Worm (Caenorhabditis elegans): ENCODE measurements around the gene srsx-12.
A peak's percentile ranks its signal among the peaks of the same experiment; 100 is the strongest.

srsx-12 gene

DNA sequence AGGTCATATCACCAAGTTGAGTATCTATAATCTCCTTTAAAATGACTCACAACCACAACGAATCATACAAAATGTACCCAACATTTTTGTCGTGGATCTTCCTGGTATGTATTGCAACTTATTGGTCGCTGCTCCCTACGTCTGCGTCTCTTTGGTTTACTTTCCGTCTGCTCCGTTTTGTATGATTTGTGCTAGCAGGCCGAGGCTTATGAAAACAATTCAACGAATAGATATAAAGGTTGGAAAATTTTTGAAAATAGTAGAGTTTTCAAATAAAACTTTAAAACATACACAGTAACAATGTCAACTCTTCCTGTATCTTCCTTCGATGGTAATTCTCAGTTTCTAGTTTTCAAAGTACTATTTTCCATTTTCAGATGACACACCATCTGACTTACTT is 20.6 kb upstream of the srsx-12 start, which contains the start of gene srr-8:
Gene srr-8, plus strand, starts transcription at position 301 of the 400 bp plus-strand sequence.
- no peak for TF ChIP-seq nhr-20 (tag; optimal IDR thresholded peaks at IDR 0.05)
- TF ChIP-seq nhr-71 (tag; optimal IDR thresholded peaks at IDR 0.05) = no peak
- no peak for TF ChIP-seq lsy-2 (tag; optimal IDR thresholded peaks at IDR 0.05)
- TF ChIP-seq F16B12.6 (tag; optimal IDR thresholded peaks at IDR 0.05) = no peak
- TF ChIP-seq xbp-1 (tag; optimal IDR thresholded peaks at IDR 0.05) = no peak
- no peak for TF ChIP-seq isw-1 (GFP tag; IDR thresholded peaks at IDR 0.05)
- TF ChIP-seq nhr-47 (tag; optimal IDR thresholded peaks at IDR 0.05) = no peak
- TF ChIP-seq lin-14 (GFP tag; optimal IDR thresholded peaks at IDR 0.05) = no peak
- TF ChIP-seq skn-1 (tag; optimal IDR thresholded peaks at IDR 0.05) = no peak
- TF ChIP-seq lin-15B (tag; optimal IDR thresholded peaks at IDR 0.05) = no peak
- no peak for TF ChIP-seq pqm-1 (tag; optimal IDR thresholded peaks at IDR 0.05)

DNA sequence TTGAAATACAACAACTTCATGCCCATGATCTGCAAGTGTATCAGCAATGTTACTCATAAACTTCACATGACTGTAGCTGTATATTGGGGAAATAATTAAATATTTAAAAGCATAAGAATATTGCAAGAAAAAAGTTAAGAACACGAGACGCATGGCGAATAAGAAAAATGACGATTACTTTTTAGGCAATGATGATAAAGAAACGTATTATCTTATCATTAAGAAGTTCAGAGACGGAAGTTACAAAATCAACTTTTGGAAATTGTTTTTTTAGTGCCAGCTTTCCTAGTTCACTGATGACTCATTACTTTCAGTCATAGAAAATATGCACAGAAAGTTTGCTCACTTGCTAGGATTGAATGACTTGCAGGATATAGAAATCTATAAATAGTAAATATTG is 19.6 kb upstream of the srsx-12 start, which contains the start of gene ugt-7:
Gene ugt-7, minus strand, starts transcription at position 161 of the 400 bp plus-strand sequence.
- TF ChIP-seq pag-3 (tag; optimal IDR thresholded peaks at IDR 0.05; ENCODE audit: borderline replicate concordance, insufficient read depth) (no peak), nhr-28 (tag; optimal IDR thresholded peaks at IDR 0.05) (no peak), nhr-77 (tag; optimal IDR thresholded peaks at IDR 0.05) (no peak), elt-2 (tag; optimal IDR thresholded peaks at IDR 0.05) (peak; percentile 48), nhr-71 (tag; optimal IDR thresholded peaks at IDR 0.05) (no peak), fos-1 (tag; optimal IDR thresholded peaks at IDR 0.05) (no peak), lin-13 (GFP tag; optimal IDR thresholded peaks at IDR 0.05) (no peak)

DNA sequence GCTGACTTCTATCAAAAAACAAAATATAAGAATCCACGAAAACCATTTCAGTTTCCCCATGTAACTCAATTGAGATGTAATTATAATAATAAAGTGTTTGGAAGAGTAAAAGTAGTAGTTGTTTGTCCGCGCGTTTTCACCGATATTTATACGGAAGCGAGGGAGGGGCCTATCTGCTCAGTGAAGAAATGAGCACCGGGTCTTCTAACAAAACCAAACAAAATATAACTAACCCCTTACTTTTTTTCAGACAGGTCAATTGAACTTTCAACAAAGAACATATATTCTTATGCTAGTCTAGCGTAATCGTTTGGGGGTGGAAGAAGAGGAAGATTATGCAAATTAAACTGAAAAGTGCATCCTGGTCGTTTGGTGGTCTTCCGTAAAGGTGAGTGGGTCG is 14.4 kb upstream of the srsx-12 start, which contains the start of gene ncx-9:
Gene ncx-9, minus strand, starts transcription at position 101 of the 400 bp plus-strand sequence.
- TF ChIP-seq xbp-1 (tag; optimal IDR thresholded peaks at IDR 0.05) (no peak), efl-1 (optimal IDR thresholded peaks at IDR 0.05) (no peak), efl-1 (GFP tag; optimal IDR thresholded peaks at IDR 0.05 in 1 of 2) (no peak), unc-130 (tag; optimal IDR thresholded peaks at IDR 0.05) (no peak), zag-1 (tag; optimal IDR thresholded peaks at IDR 0.05) (no peak), unc-86 (tag; optimal IDR thresholded peaks at IDR 0.05) (no peak), nhr-84 (tag; optimal IDR thresholded peaks at IDR 0.05) (no peak)

DNA sequence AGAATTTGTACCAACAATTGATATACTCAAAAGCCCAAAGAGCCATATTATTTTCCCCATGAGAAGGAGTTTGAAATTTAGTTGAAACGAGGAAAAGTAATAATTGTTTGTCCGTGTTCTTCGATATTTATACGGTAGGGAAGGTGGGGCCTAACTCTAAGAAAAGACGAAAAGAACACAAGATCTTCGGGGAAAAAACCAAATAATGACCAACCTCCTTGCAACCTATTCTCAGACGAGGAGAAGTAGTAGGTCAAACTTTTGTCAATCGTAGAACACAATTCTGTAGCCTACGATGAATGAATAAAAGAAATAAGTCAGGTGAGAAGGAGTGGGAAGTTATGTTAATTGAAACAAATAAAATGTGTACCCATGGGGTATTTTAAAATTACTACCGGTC is 6.3 kb upstream of the srsx-12 start, which contains the start of gene ncx-8:
Gene ncx-8, minus strand, starts transcription at position 101 of the 400 bp plus-strand sequence.
- TF ChIP-seq skn-1 (tag; optimal IDR thresholded peaks at IDR 0.05) (no peak), pax-3 (tag; optimal IDR thresholded peaks at IDR 0.05) (no peak), ama-1 (optimal IDR thresholded peaks at IDR 0.05) (no peak), mep-1 (tag; optimal IDR thresholded peaks at IDR 0.05) (no peak), efl-1 (optimal IDR thresholded peaks at IDR 0.05) (no peak), efl-1 (GFP tag; optimal IDR thresholded peaks at IDR 0.05 in 1 of 2) (peak in 1 of 2 experiments; percentile 60), C16A3.4 (tag; optimal IDR thresholded peaks at IDR 0.05) (no peak)

DNA sequence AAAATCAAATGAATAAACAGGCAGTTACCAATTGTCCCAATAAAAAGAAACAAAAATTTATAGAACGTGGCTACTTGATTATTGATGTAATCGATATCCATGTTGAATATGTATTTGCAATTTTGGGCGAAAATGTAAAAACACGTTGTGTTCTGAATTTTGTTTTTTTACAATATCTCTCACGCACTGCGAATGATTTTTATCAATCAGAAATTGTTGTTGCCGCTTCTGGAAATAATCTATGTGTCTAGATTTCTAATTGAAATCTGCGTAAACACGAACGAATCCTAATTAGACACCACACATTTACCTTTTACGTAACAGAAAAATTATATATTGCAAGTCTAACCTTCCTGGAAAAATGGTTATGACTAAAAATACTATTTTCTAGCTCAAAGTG is 2.3 kb upstream of the srsx-12 start, which contains the start of gene srsx-13:
Gene srsx-13, minus strand, starts transcription at position 101 of the 400 bp plus-strand sequence.
- TF ChIP-seq aly-2 (tag; optimal IDR thresholded peaks at IDR 0.05) (no peak), unc-62 (GFP tag; optimal IDR thresholded peaks at IDR 0.05) (no peak), rnt-1 (tag; optimal IDR thresholded peaks at IDR 0.05) (no peak), sptf-1 (tag; optimal IDR thresholded peaks at IDR 0.05) (no peak), pqm-1 (tag; optimal IDR thresholded peaks at IDR 0.05) (no peak), nhr-90 (tag; optimal IDR thresholded peaks at IDR 0.05; ENCODE audit: poor library complexity) (no peak), swsn-7 (tag; optimal IDR thresholded peaks at IDR 0.05) (no peak)

DNA sequence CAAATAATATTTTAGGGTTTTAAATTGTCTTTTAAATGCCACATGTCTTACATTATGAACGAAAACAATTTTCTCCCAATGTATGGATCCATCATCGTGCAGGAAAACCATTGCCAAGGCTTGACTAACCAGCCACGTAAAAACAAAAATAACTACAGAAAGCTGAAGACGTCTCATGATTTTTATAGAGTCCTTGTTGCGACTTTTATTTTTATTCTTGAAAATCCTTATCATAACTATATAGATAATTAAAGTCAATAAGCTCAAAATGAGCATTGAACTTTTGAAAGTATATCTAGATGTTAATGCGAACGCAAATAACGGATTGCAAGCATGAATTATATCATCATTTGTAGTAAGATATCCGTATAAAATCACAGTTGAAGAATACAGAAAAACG is 679 bp downstream of the srsx-12 start:
- TF ChIP-seq nhr-11 (tag; optimal IDR thresholded peaks at IDR 0.05) = no peak
- TF ChIP-seq nhr-76 (tag; optimal IDR thresholded peaks at IDR 0.05) = no peak
- no peak for TF ChIP-seq nhr-28 (tag; optimal IDR thresholded peaks at IDR 0.05)
- TF ChIP-seq tlp-1 (tag; optimal IDR thresholded peaks at IDR 0.05) = no peak
- TF ChIP-seq nhr-85 (tag) = no peak
- no peak for TF ChIP-seq jun-1 (tag; optimal IDR thresholded peaks at IDR 0.05)
- no peak for TF ChIP-seq ceh-82 (tag; optimal IDR thresholded peaks at IDR 0.05)
- no peak for TF ChIP-seq egl-13 (tag; optimal IDR thresholded peaks at IDR 0.05)
- TF ChIP-seq nhr-237 (tag; optimal IDR thresholded peaks at IDR 0.05) = no peak
- no peak for TF ChIP-seq nhr-84 (tag; optimal IDR thresholded peaks at IDR 0.05)
- TF ChIP-seq zag-1 (tag; optimal IDR thresholded peaks at IDR 0.05) = no peak
- no peak for TF ChIP-seq irx-1 (tag; optimal IDR thresholded peaks at IDR 0.05)
- TF ChIP-seq lsy-2 (tag; optimal IDR thresholded peaks at IDR 0.05) = no peak
- no peak for TF ChIP-seq ztf-11 (tag; optimal IDR thresholded peaks at IDR 0.05)
- no peak for TF ChIP-seq snpc-4 (tag; optimal IDR thresholded peaks at IDR 0.05)
- no peak for TF ChIP-seq C16A3.4 (tag; optimal IDR thresholded peaks at IDR 0.05)

Measured in whole organism, L1 larva.